Worm (Caenorhabditis elegans) whole organism, late embryonic: ENCODE results near the gene col-121.

Experiments
- F13H6.1 ChIP-seq: sonication (generic microtip); optimal IDR thresholded peaks from 2 replicates; lab custom pipeline; 2016; ENCODE audit warnings: missing genetic modification characterization, missing compliant biosample characterization
- K02D7.2 ChIP-seq: sonication (generic microtip); optimal IDR thresholded peaks from 2 replicates; lab custom pipeline; 2017; ENCODE audit warnings: mild to moderate bottlenecking, missing genetic modification characterization, missing compliant biosample characterization
- Y22D7AL.16 ChIP-seq: sonication (generic microtip); optimal IDR thresholded peaks from 2 replicates; lab custom pipeline; 2016; ENCODE audit warnings: missing genetic modification characterization, missing compliant biosample characterization
- ceh-2 ChIP-seq: sonication (generic microtip); optimal IDR thresholded peaks from 2 replicates; lab custom pipeline; 2016; ENCODE audit warnings: missing genotype, missing genetic modification characterization, missing compliant biosample characterization
- ceh-22 ChIP-seq: sonication (generic microtip); optimal IDR thresholded peaks from 2 replicates; lab custom pipeline; 2017; ENCODE audit warnings: missing biosample characterization, missing genetic modification characterization
- ceh-24 ChIP-seq: sonication (generic microtip); optimal IDR thresholded peaks from 2 replicates; lab custom pipeline; 2016; ENCODE audit warnings: mild to moderate bottlenecking, missing genetic modification characterization, missing compliant biosample characterization
- ceh-30 ChIP-seq: fragments of 150-350 bp; optimal IDR thresholded peaks from 2 replicates; lab custom pipeline; 2014; ENCODE audit warnings: missing biosample characterization, missing genetic modification characterization
- ceh-34 ChIP-seq: sonication (generic microtip); optimal IDR thresholded peaks from 2 replicates; lab custom pipeline; 2016; ENCODE audit warnings: mild to moderate bottlenecking, missing genetic modification characterization, missing compliant biosample characterization
- ceh-45 ChIP-seq: fragments of 200-800 bp; sonication (Bioruptor generic); IDR thresholded peaks from 2 replicates; pipeline ENCODE4 v1.3.6; 2022; ENCODE audit warnings: missing genetic modification reagents, missing genetic modification characterization, missing compliant biosample characterization
- ceh-6 ChIP-seq: fragments of 200-800 bp; sonication (Bioruptor generic); optimal IDR thresholded peaks from 2 replicates; lab custom pipeline; 2018; ENCODE audit warnings: mild to moderate bottlenecking, missing genetic modification characterization, missing compliant biosample characterization
- ceh-9 ChIP-seq: sonication (generic microtip); optimal IDR thresholded peaks from 2 replicates; lab custom pipeline; 2016; ENCODE audit warnings: mild to moderate bottlenecking, missing genetic modification characterization, inconsistent platforms, missing compliant biosample characterization
- che-1 ChIP-seq: sonication (generic microtip); optimal IDR thresholded peaks from 2 replicates; lab custom pipeline; 2016; ENCODE audit warnings: mild to moderate bottlenecking, missing genetic modification characterization, missing compliant biosample characterization
- dve-1 ChIP-seq: sonication (generic microtip); optimal IDR thresholded peaks from 2 replicates; lab custom pipeline; 2017; ENCODE audit warnings: antibody characterized with exemption, mild to moderate bottlenecking, missing genetic modification characterization, missing compliant biosample characterization
- elt-2 ChIP-seq: sonication (generic microtip); optimal IDR thresholded peaks from 2 replicates; lab custom pipeline; 2016; ENCODE audit warnings: missing genetic modification reagents, missing genetic modification characterization, missing compliant biosample characterization
- elt-4 ChIP-seq: sonication (generic microtip); optimal IDR thresholded peaks from 2 replicates; lab custom pipeline; 2016; ENCODE audit warnings: missing genetic modification characterization, missing compliant biosample characterization
- fkh-6 ChIP-seq: sonication (generic microtip); optimal IDR thresholded peaks from 2 replicates; lab custom pipeline; 2016; ENCODE audit warnings: missing genetic modification characterization, missing compliant biosample characterization
- hlh-13 ChIP-seq: fragments of 200-800 bp; sonication (Bioruptor generic); optimal IDR thresholded peaks from 2 replicates; lab custom pipeline; 2018; ENCODE audit warnings: mild to moderate bottlenecking, missing genetic modification characterization, missing compliant biosample characterization
- hlh-30 ChIP-seq: sonication (generic microtip); optimal IDR thresholded peaks from 2 replicates; lab custom pipeline; 2017; ENCODE audit warnings: antibody characterized with exemption, missing genetic modification characterization, missing compliant biosample characterization; ENCODE audit not compliant: insufficient read depth
- hlh-6 ChIP-seq: sonication (generic microtip); optimal IDR thresholded peaks from 2 replicates; lab custom pipeline; 2016; ENCODE audit warnings: missing genotype, missing genetic modification characterization, missing compliant biosample characterization
- lin-11 ChIP-seq: fragments of 200-800 bp; sonication (Bioruptor generic); optimal IDR thresholded peaks from 2 replicates; lab custom pipeline; 2018; ENCODE audit warnings: mild to moderate bottlenecking, missing genetic modification characterization, missing compliant biosample characterization
- nfya-1 ChIP-seq: sonication (generic microtip); optimal IDR thresholded peaks from 2 replicates; lab custom pipeline; 2017; ENCODE audit warnings: missing genetic modification characterization, mild to moderate bottlenecking, missing compliant biosample characterization, antibody characterized with exemption, moderate library complexity
- nhr-11 ChIP-seq: fragments of 150-350 bp; optimal IDR thresholded peaks from 2 replicates; lab custom pipeline; 2014; ENCODE audit warnings: missing biosample characterization, missing genetic modification characterization
- npax-4 ChIP-seq: sonication (generic microtip); optimal IDR thresholded peaks from 2 replicates; lab custom pipeline; 2016; ENCODE audit warnings: missing genetic modification characterization, missing compliant biosample characterization
- pat-9 ChIP-seq: fragments of 200-800 bp; sonication (Bioruptor generic); optimal IDR thresholded peaks from 2 replicates; lab custom pipeline; 2018; ENCODE audit warnings: mild to moderate bottlenecking, missing genetic modification characterization, moderate library complexity, missing compliant biosample characterization
- pros-1 ChIP-seq: fragments of 150-350 bp; optimal IDR thresholded peaks from 2 replicates; lab custom pipeline; 2014; ENCODE audit warnings: missing biosample characterization, missing genetic modification reagents, missing genetic modification characterization
- sdc-2 ChIP-seq: sonication (generic microtip); optimal IDR thresholded peaks from 2 replicates; lab custom pipeline; 2016; ENCODE audit warnings: missing genotype, missing genetic modification characterization, missing compliant biosample characterization
- sox-2 ChIP-seq: fragments of 200-800 bp; sonication (Bioruptor generic); IDR thresholded peaks from 2 replicates; pipeline ENCODE4 v1.3.6; 2022; ENCODE audit warnings: missing genetic modification reagents, missing genetic modification characterization, missing compliant biosample characterization
- syd-9 ChIP-seq: sonication (generic microtip); optimal IDR thresholded peaks from 2 replicates; lab custom pipeline; 2016; ENCODE audit warnings: mild to moderate bottlenecking, missing genetic modification characterization, moderate library complexity, missing compliant biosample characterization
- ttx-3 ChIP-seq: sonication (generic microtip); optimal IDR thresholded peaks from 2 replicates; lab custom pipeline; 2016; ENCODE audit warnings: missing genetic modification reagents, missing genetic modification characterization, missing compliant biosample characterization
- unc-3 ChIP-seq, 2 experiments: fragments of 200-800 bp in 1 of 2; sonication (Bioruptor generic) in 1 of 2; sonication (generic microtip) in 1 of 2; conservative IDR thresholded peaks in 1 of 2; optimal IDR thresholded peaks in 1 of 2; 2 replicates each; pipeline versions ENCODE4 v1.3.6 to Lab custom; 2016 to 2022; ENCODE audit warnings: missing compliant biosample characterization in 2 of 2, missing genetic modification characterization in 2 of 2, missing genetic modification reagents in 1 of 2
- unc-42 ChIP-seq: sonication (generic microtip); optimal IDR thresholded peaks from 2 replicates; lab custom pipeline; 2016; ENCODE audit warnings: missing genotype, missing genetic modification characterization, missing compliant biosample characterization
- unc-55 ChIP-seq: sonication (generic microtip); optimal IDR thresholded peaks from 2 replicates; lab custom pipeline; 2017; ENCODE audit warnings: missing biosample characterization, missing genetic modification reagents, missing genetic modification characterization
- unc-86 ChIP-seq: sonication (generic microtip); optimal IDR thresholded peaks from 2 replicates; lab custom pipeline; 2016; ENCODE audit warnings: missing genetic modification characterization, missing compliant biosample characterization
- ztf-16 ChIP-seq: sonication (generic microtip); optimal IDR thresholded peaks from 2 replicates; lab custom pipeline; 2017; ENCODE audit warnings: missing genetic modification characterization, missing compliant biosample characterization

col-121 gene

ce11 chrIV:9378272-9378671 lies 17.7 kb downstream of the col-121 start, which contains the start of gene C10C5.4:
TSS of gene C10C5.4 (plus strand) at chrIV:9378552.
- no peak for TF ChIP-seq sox-2 (GFP tag; lab: Robert Waterston, UW)
- no peak for TF ChIP-seq nfya-1 (tag; lab: Kevin White, UChicago)
- no peak for TF ChIP-seq che-1
- TF ChIP-seq ceh-24 = no peak
- no peak for TF ChIP-seq K02D7.2 (tag; lab: Kevin White, UChicago)
- no peak for TF ChIP-seq pat-9
- no peak for TF ChIP-seq syd-9 (tag; lab: Kevin White, UChicago)
- no peak for TF ChIP-seq ceh-30
- TF ChIP-seq ceh-9 (tag; lab: Kevin White, UChicago) = no peak
- no peak for TF ChIP-seq ztf-16 (tag; lab: Kevin White, UChicago)
- no peak for TF ChIP-seq hlh-30 (tag; lab: Kevin White, UChicago)
- no peak for TF ChIP-seq F13H6.1 (tag; lab: Kevin White, UChicago)
- TF ChIP-seq fkh-6 (tag; lab: Kevin White, UChicago) = no peak
- no peak for TF ChIP-seq ceh-45
- TF ChIP-seq lin-11 (tag; lab: Kevin White, UChicago) = no peak
- TF ChIP-seq unc-86 = no peak
- TF ChIP-seq elt-4 = no peak

DNA sequence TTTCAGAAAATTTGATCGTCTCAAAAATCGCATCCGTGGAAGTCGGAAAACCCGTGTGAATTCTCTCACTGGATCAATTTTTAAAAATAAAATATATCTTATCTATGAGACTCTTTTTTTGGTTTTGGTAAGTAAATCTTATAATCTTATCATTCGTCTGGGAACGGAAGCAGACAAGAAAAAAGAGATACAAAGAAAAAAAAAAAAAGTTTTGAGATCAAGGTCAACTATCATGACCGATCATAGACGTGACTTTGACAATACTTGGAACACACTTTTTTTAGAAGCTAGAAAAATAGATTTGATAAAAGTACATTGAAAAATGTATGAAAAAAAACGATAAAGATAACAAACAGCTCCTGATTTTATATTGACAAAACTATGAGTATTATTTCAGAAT lies 19.5 kb downstream of the col-121 start:
- TF ChIP-seq che-1 (no peak), ceh-45 (no peak), hlh-13 (no peak), hlh-6 (tag; lab: Kevin White, UChicago) (no peak), sdc-2 (tag; lab: Kevin White, UChicago) (no peak), unc-42 (tag; lab: Kevin White, UChicago) (no peak)

DNA sequence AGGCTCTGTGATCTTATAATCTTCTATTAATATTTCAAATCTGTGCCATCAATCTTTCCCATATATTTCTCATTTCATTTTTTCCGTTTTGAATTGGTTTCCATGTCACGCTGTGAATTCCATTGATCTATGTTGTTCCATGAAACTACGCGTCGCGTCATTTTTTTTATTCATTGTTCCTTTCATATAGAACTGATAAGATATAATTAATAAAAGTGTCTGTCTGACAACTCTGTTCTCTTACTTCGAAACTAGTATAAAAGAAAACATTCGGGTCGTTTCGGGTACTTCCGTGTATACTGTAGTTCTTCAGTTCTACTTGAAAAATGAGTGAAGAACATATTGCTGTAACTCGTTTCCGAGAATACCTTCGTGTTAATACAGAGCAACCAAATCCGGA lies 21.5 kb downstream of the col-121 start, which contains the start of gene C10C5.3:
Gene C10C5.3 (plus strand): TSS at position 301 of the 400 bp plus-strand sequence.
- no peak for TF ChIP-seq unc-3 (GFP tag; conservative IDR thresholded peaks at IDR 0.05; lab: Robert Waterston, UW)
- no peak for TF ChIP-seq unc-3 (tag; optimal IDR thresholded peaks at IDR 0.05; lab: Kevin White, UChicago)
- TF ChIP-seq ztf-16 (tag; lab: Kevin White, UChicago) = no peak
- no peak for TF ChIP-seq dve-1 (tag; lab: Kevin White, UChicago)
- no peak for TF ChIP-seq pros-1
- no peak for TF ChIP-seq nhr-11
- no peak for TF ChIP-seq ceh-34 (tag; lab: Kevin White, UChicago)
- no peak for TF ChIP-seq Y22D7AL.16 (tag; lab: Kevin White, UChicago)
- no peak for TF ChIP-seq elt-2 (tag; lab: Kevin White, UChicago)
- no peak for TF ChIP-seq unc-42 (tag; lab: Kevin White, UChicago)
- no peak for TF ChIP-seq hlh-6 (tag; lab: Kevin White, UChicago)

ce11 chrIV:9371126-9371525 lies 24.9 kb downstream of the col-121 start, which contains the start of gene fbxc-58:
TSS of gene fbxc-58 (plus strand) at chrIV:9371508.
- TF ChIP-seq ttx-3 = no peak
- no peak for TF ChIP-seq ceh-22 (tag; lab: Kevin White, UChicago)
- no peak for TF ChIP-seq ceh-2 (tag; lab: Kevin White, UChicago)
- TF ChIP-seq ceh-6 (GFP tag; lab: Kevin White, UChicago) = no peak
- no peak for TF ChIP-seq npax-4 (tag; lab: Kevin White, UChicago)
- TF ChIP-seq hlh-30 (tag; lab: Kevin White, UChicago) = no peak
- no peak for TF ChIP-seq K02D7.2 (tag; lab: Kevin White, UChicago)
- no peak for TF ChIP-seq unc-55 (GFP tag; lab: Kevin White, UChicago)
